Worm (Caenorhabditis elegans): ENCODE results near the gene alkb-7.

- no peak for TF ChIP-seq elt-1 (tag; optimal IDR thresholded peaks at IDR 0.05; ENCODE audit: borderline replicate concordance, insufficient read depth)
- no peak for TF ChIP-seq mep-1 (tag; optimal IDR thresholded peaks at IDR 0.05)
- no peak for TF ChIP-seq snpc-4 (tag; optimal IDR thresholded peaks at IDR 0.05)
- no peak for TF ChIP-seq lin-13 (tag; optimal IDR thresholded peaks at IDR 0.05)
- TF ChIP-seq unc-62 (GFP tag; optimal IDR thresholded peaks at IDR 0.05) = no peak
Measured at ce11 chrII:12766443-12767188, 21.3 kb downstream of the alkb-7 start.
